Worm (Caenorhabditis elegans) whole organism, early embryonic: ENCODE data around the gene C50E3.11.

Source experiments
- B0310.2 ChIP-seq: sonication (generic microtip); optimal IDR thresholded peaks from 2 replicates; lab custom pipeline; 2016; ENCODE audit warnings: mild to moderate bottlenecking, missing genetic modification characterization, missing compliant biosample characterization
- ama-1 ChIP-seq: fragments of 150-350 bp; optimal IDR thresholded peaks from 2 replicates; lab custom pipeline; 2014
- ets-7 ChIP-seq: sonication (generic microtip); optimal IDR thresholded peaks from 2 replicates; lab custom pipeline; 2016; ENCODE audit warnings: missing genotype, missing genetic modification characterization, missing compliant biosample characterization
- flt-1 ChIP-seq: fragments of 200-800 bp; sonication (Bioruptor generic); IDR thresholded peaks from 2 replicates; pipeline ENCODE4 v1.3.6; 2022; ENCODE audit warnings: missing genetic modification characterization, missing compliant biosample characterization
- hnd-1 ChIP-seq: sonication (generic microtip); optimal IDR thresholded peaks from 2 replicates; lab custom pipeline; 2016; ENCODE audit warnings: missing genetic modification characterization, missing compliant biosample characterization
- pes-1 ChIP-seq: fragments of 200-800 bp; sonication (Bioruptor generic); IDR thresholded peaks from 2 replicates; pipeline ENCODE4 v1.3.6; 2022; ENCODE audit warnings: missing genetic modification reagents, missing genetic modification characterization, missing compliant biosample characterization
- scrt-1 ChIP-seq: fragments of 200-800 bp; sonication (Bioruptor generic); IDR thresholded peaks from 2 replicates; pipeline ENCODE4 v1.3.6; 2022; ENCODE audit warnings: missing genetic modification characterization, missing compliant biosample characterization
- tbx-11 ChIP-seq: fragments of 200-800 bp; sonication (Bioruptor generic); IDR thresholded peaks from 2 replicates; pipeline ENCODE4 v1.3.6; 2022; ENCODE audit warnings: missing genetic modification characterization, missing compliant biosample characterization
- tra-4 ChIP-seq: sonication (generic microtip); optimal IDR thresholded peaks from 2 replicates; lab custom pipeline; 2017; ENCODE audit warnings: missing genetic modification characterization, missing compliant biosample characterization

DNA sequence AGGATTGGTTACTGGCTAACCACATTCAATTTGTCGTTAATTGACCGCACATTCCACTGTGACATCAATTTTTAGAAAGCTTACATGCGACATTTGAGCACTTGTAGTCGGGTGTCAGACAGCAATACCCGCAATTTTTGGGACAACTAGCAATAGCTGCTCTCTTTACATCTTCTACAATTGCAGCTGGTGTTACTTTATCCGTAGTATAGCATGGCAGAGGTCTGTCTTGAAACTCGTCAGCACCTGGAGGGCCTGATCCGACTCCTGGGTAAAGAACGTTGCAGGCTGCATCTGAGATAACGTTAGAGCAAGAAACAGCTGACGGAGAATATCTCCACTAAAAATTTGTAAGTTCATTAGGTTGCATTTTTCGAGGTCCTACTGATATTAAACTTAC, 36.1 kb upstream of the C50E3.11 start:
- TF ChIP-seq flt-1 (GFP tag; lab: Robert Waterston, UW) (no peak), tbx-11 (GFP tag; lab: Robert Waterston, UW) (no peak), tra-4 (tag; lab: Kevin White, UChicago) (no peak), hnd-1 (tag; lab: Kevin White, UChicago) (no peak), ama-1 (lab: Kevin White, UChicago) (no peak), ets-7 (no peak), scrt-1 (GFP tag; lab: Robert Waterston, UW) (no peak), B0310.2 (tag; lab: Kevin White, UChicago) (no peak), pes-1 (GFP tag; lab: Robert Waterston, UW) (no peak)
